Worm (Caenorhabditis elegans): ENCODE data around the gene ZK637.14.
A peak's percentile ranks its signal among the peaks of the same experiment; 100 is the strongest.

ZK637.14 gene

ce11 chrIII:8934378-8934777 lies 45.4 kb upstream of the ZK637.14 start:
- TF ChIP-seq mdt-29 (GFP tag; IDR thresholded peaks at IDR 0.05) (no peak), fos-1 (tag; optimal IDR thresholded peaks at IDR 0.05) (no peak), Y5F2A.4 (GFP tag; optimal IDR thresholded peaks at IDR 0.05) (no peak), daf-16 (GFP tag; optimal IDR thresholded peaks at IDR 0.05) (no peak), daf-16 (tag; optimal IDR thresholded peaks at IDR 0.05) (no peak), lin-15B (tag; optimal IDR thresholded peaks at IDR 0.05) (no peak), gei-8 (GFP tag; optimal IDR thresholded peaks at IDR 0.05) (no peak), pqm-1 (tag; optimal IDR thresholded peaks at IDR 0.05) (no peak), snpc-1.2 (GFP tag; IDR thresholded peaks at IDR 0.05) (no peak), lir-3 (tag; optimal IDR thresholded peaks at IDR 0.05) (no peak), ZK337.2 (GFP tag; IDR thresholded peaks at IDR 0.05) (no peak), ztf-7 (tag; optimal IDR thresholded peaks at IDR 0.05) (no peak), jun-1 (tag; optimal IDR thresholded peaks at IDR 0.05) (no peak), lsy-2 (tag; optimal IDR thresholded peaks at IDR 0.05) (no peak), lin-13 (GFP tag; optimal IDR thresholded peaks at IDR 0.05) (no peak), hif-1 (tag; optimal IDR thresholded peaks at IDR 0.05) (no peak), mxl-2 (GFP tag; conservative IDR thresholded peaks at IDR 0.05) (no peak), mes-2 (tag; optimal IDR thresholded peaks at IDR 0.05; ENCODE audit: poor library complexity, severe bottlenecking) (no peak), nhr-41 (GFP tag; IDR thresholded peaks at IDR 0.05) (no peak)

ce11 chrIII:8933696-8934095 lies 44.7 kb upstream of the ZK637.14 start:
- TF ChIP-seq tag-97 (GFP tag; IDR thresholded peaks at IDR 0.05) (no peak), unc-62 (GFP tag; optimal IDR thresholded peaks at IDR 0.05 in 1 of 2) (peak in 1 of 2 experiments; percentile 72), unc-62 (tag; optimal IDR thresholded peaks at IDR 0.05) (no peak)

ce11 chrIII:8929723-8930122 lies 40.8 kb upstream of the ZK637.14 start, which contains the start of gene arrd-15:
Gene arrd-15, plus strand, starts transcription at chrIII:8930023.
- TF ChIP-seq nhr-11 (tag; optimal IDR thresholded peaks at IDR 0.05) (no peak), aha-1 (tag) (peak; percentile 51), R02D3.7 (tag; optimal IDR thresholded peaks at IDR 0.05) (no peak), egl-43 (GFP tag; IDR thresholded peaks at IDR 0.05) (no peak), nhr-42 (GFP tag; IDR thresholded peaks at IDR 0.05) (no peak)

ce11 chrIII:8926512-8926911 lies 37.6 kb upstream of the ZK637.14 start:
- TF ChIP-seq saeg-2 (GFP tag; IDR thresholded peaks at IDR 0.05) (no peak), dpl-1 (GFP tag; optimal IDR thresholded peaks at IDR 0.05) (no peak), dmd-6 (GFP tag; IDR thresholded peaks at IDR 0.05) (no peak; the same call in none of the 2 replicates), vab-7 (GFP tag; IDR thresholded peaks at IDR 0.05) (no peak), snpc-4 (tag; optimal IDR thresholded peaks at IDR 0.05) (no peak), nhr-28 (tag; optimal IDR thresholded peaks at IDR 0.05) (peak; percentile 99), lsy-2 (tag; optimal IDR thresholded peaks at IDR 0.05) (peak in 1 of 2 experiments; percentile 18), D1046.2 (GFP tag; IDR thresholded peaks at IDR 0.05) (no peak), pqm-1 (tag; optimal IDR thresholded peaks at IDR 0.05) (no peak), mep-1 (tag; optimal IDR thresholded peaks at IDR 0.05) (peak; percentile 45), ces-1 (GFP tag; optimal IDR thresholded peaks at IDR 0.05) (no peak), gei-8 (GFP tag; optimal IDR thresholded peaks at IDR 0.05) (no peak), ZK337.2 (GFP tag; IDR thresholded peaks at IDR 0.05) (no peak), mxl-3 (GFP tag; optimal IDR thresholded peaks at IDR 0.05) (peak; percentile 69), pha-4 (GFP tag; IDR thresholded peaks at IDR 0.05) (no peak), pha-4 (tag; optimal IDR thresholded peaks at IDR 0.05) (no peak), fkh-10 (GFP tag; optimal IDR thresholded peaks at IDR 0.05) (no peak), lin-13 (GFP tag; optimal IDR thresholded peaks at IDR 0.05) (no peak), ZK546.5 (tag; optimal IDR thresholded peaks at IDR 0.05) (no peak), mdl-1 (tag; optimal IDR thresholded peaks at IDR 0.05) (peak in 1 of 2 experiments; percentile 72), F10B5.3 (tag; optimal IDR thresholded peaks at IDR 0.05) (no peak), hif-1 (tag; optimal IDR thresholded peaks at IDR 0.05) (peak in 1 of 2 experiments; percentile 90), unc-39 (tag; optimal IDR thresholded peaks at IDR 0.05) (no peak), dve-1 (tag; optimal IDR thresholded peaks at IDR 0.05; ENCODE audit: insufficient read depth) (no peak), hlh-30 (tag; optimal IDR thresholded peaks at IDR 0.05; ENCODE audit: insufficient read depth) (peak; percentile 35), ztf-11 (tag; optimal IDR thresholded peaks at IDR 0.05) (no peak), nhr-76 (tag; optimal IDR thresholded peaks at IDR 0.05) (no peak), nhr-237 (tag; optimal IDR thresholded peaks at IDR 0.05) (no peak)

Data from whole organism, L4 larva.